Fruit fly (Drosophila melanogaster) whole organism, wandering third instar larva: Measurements from ENCODE around the gene janA.

ENCODE experiments used
- Abd-B ChIP-seq: fragments of >200 bp; optimal IDR thresholded peaks from 2 replicates; lab custom pipeline; 2017; ENCODE audit warnings: missing biosample characterization, missing genetic modification characterization
- CG32264 ChIP-seq: fragments of 200-800 bp; sonication (Bioruptor generic); optimal IDR thresholded peaks from 2 replicates; lab custom pipeline; 2016; ENCODE audit warnings: missing biosample characterization, missing genetic modification characterization
- CG9705 ChIP-seq: fragments of 200-800 bp; sonication (Bioruptor generic); optimal IDR thresholded peaks from 2 replicates; lab custom pipeline; 2018; ENCODE audit warnings: missing biosample characterization, mild to moderate bottlenecking, missing genetic modification characterization
- CrebA ChIP-seq: fragments of 200-800 bp; sonication (Bioruptor generic); optimal IDR thresholded peaks from 2 replicates; lab custom pipeline; 2016; ENCODE audit warnings: missing biosample characterization, mild to moderate bottlenecking, missing genetic modification characterization, borderline replicate concordance
- Dif ChIP-seq: fragments of 200-275, 200-300 bp; sonication (Bioruptor generic); optimal IDR thresholded peaks from 2 replicates; lab custom pipeline; 2018; ENCODE audit warnings: missing biosample characterization, missing genetic modification characterization; ENCODE audit not compliant: partially characterized antibody
- GATAd ChIP-seq: sonication (Bioruptor generic); optimal IDR thresholded peaks from 2 replicates; lab custom pipeline; 2016; ENCODE audit warnings: missing biosample characterization, missing genetic modification characterization
- HLH106 ChIP-seq: fragments of 200-800 bp; optimal IDR thresholded peaks from 3 replicates; lab custom pipeline; 2019; ENCODE audit warnings: missing biosample characterization, mild to moderate bottlenecking, missing genetic modification characterization, moderate library complexity
- Hnf4 ChIP-seq: fragments of 200-800 bp; sonication (Bioruptor generic); optimal IDR thresholded peaks from 2 replicates; lab custom pipeline; 2016; ENCODE audit warnings: missing biosample characterization, mild to moderate bottlenecking, missing genetic modification characterization
- Hr83 ChIP-seq: fragments of 200-300 bp; sonication (Bioruptor generic); optimal IDR thresholded peaks from 2 replicates; lab custom pipeline; 2016; ENCODE audit warnings: missing biosample characterization, mild to moderate bottlenecking, missing genetic modification characterization, moderate library complexity; ENCODE audit not compliant: poor library complexity, severe bottlenecking
- Jra ChIP-seq: sonication (Bioruptor generic); optimal IDR thresholded peaks from 2 replicates; lab custom pipeline; 2016; ENCODE audit warnings: missing biosample characterization, missing genetic modification characterization
- Mio ChIP-seq: sonication (Bioruptor generic); optimal IDR thresholded peaks from 2 replicates; lab custom pipeline; 2016; ENCODE audit warnings: missing biosample characterization, missing genetic modification characterization
- Myc ChIP-seq: fragments of >200 bp; optimal IDR thresholded peaks from 2 replicates; lab custom pipeline; 2017
- N ChIP-seq: fragments of >200 bp; optimal IDR thresholded peaks from 2 replicates; lab custom pipeline; 2018; ENCODE audit warnings: missing biosample characterization, missing external identifiers, missing genetic modification characterization
- OdsH ChIP-seq: fragments of 200-800 bp; sonication (Bioruptor generic); optimal IDR thresholded peaks from 2 replicates; lab custom pipeline; 2016; ENCODE audit warnings: missing biosample characterization, mild to moderate bottlenecking, missing genetic modification characterization
- Rel ChIP-seq, 2 experiments: fragments of 200-800 bp; sonication (Bioruptor generic) in 1 of 2; optimal IDR thresholded peaks; 2 replicates in 1 of 2; 3 replicates in 1 of 2; lab custom pipeline; 2016 to 2019; ENCODE audit warnings: mild to moderate bottlenecking in 2 of 2, missing biosample characterization in 2 of 2, missing genetic modification characterization in 2 of 2, moderate library complexity in 1 of 2
- Sp1 ChIP-seq: fragments of 200-800 bp; sonication (Bioruptor generic); optimal IDR thresholded peaks from 3 replicates; lab custom pipeline; 2019; ENCODE audit warnings: missing biosample characterization, mild to moderate bottlenecking, missing genetic modification characterization, moderate library complexity
- Vsx2 ChIP-seq: fragments of 200-300, 225-300 bp; sonication (Bioruptor generic); optimal IDR thresholded peaks from 2 replicates; lab custom pipeline; 2018; ENCODE audit warnings: missing biosample characterization, missing genetic modification characterization; ENCODE audit not compliant: partially characterized antibody
- br ChIP-seq: fragments of 200-800 bp; sonication (Bioruptor generic); optimal IDR thresholded peaks from 2 replicates; lab custom pipeline; 2016; ENCODE audit warnings: missing biosample characterization, missing genetic modification characterization
- brk ChIP-seq: fragments of 200-800 bp; sonication (Bioruptor generic); optimal IDR thresholded peaks from 2 replicates; lab custom pipeline; 2016; ENCODE audit warnings: missing biosample characterization, mild to moderate bottlenecking, missing genetic modification characterization
- dl ChIP-seq, 2 experiments: fragments of 175-275, 200-275 bp in 1 of 2; fragments of 200-275 bp in 1 of 2; sonication (Bioruptor generic); optimal IDR thresholded peaks; lab custom pipeline; 2018; ENCODE audit warnings: mild to moderate bottlenecking in 2 of 2, missing biosample characterization in 2 of 2, missing genetic modification characterization in 2 of 2, moderate library complexity in 2 of 2; ENCODE audit not compliant: partially characterized antibody in 2 of 2, insufficient read depth in 1 of 2
- dmrt93B ChIP-seq: fragments of 200-800 bp; sonication (Bioruptor generic); optimal IDR thresholded peaks from 2 replicates; lab custom pipeline; 2018; ENCODE audit warnings: missing biosample characterization, mild to moderate bottlenecking, missing genetic modification characterization
- dsf ChIP-seq: sonication (Bioruptor generic); optimal IDR thresholded peaks from 2 replicates; lab custom pipeline; 2016; ENCODE audit warnings: missing biosample characterization, missing genetic modification characterization, borderline replicate concordance
- ey ChIP-seq: fragments of 200-800 bp; sonication (Bioruptor generic); optimal IDR thresholded peaks from 2 replicates; lab custom pipeline; 2016; ENCODE audit warnings: missing biosample characterization, missing genetic modification characterization
- foxo ChIP-seq, 2 experiments: fragments of 200-800 bp; sonication (Bioruptor generic); optimal IDR thresholded peaks; 2 replicates in 1 of 2; 3 replicates in 1 of 2; lab custom pipeline; 2016 to 2017; ENCODE audit warnings: missing biosample characterization in 2 of 2, missing genetic modification characterization in 2 of 2
- h ChIP-seq: fragments of 200-800 bp; sonication (Bioruptor generic); optimal IDR thresholded peaks from 3 replicates; lab custom pipeline; 2016; ENCODE audit warnings: missing biosample characterization, mild to moderate bottlenecking, missing genetic modification characterization
- jim ChIP-seq: fragments of 175-275, 200-325 bp; sonication (Bioruptor generic); optimal IDR thresholded peaks from 2 replicates; lab custom pipeline; 2016; ENCODE audit warnings: missing biosample characterization, mild to moderate bottlenecking, missing genetic modification characterization
- lola ChIP-seq: fragments of >200 bp; optimal IDR thresholded peaks from 2 replicates; lab custom pipeline; 2017; ENCODE audit warnings: missing biosample characterization, missing genetic modification characterization
- pan ChIP-seq: fragments of >200 bp; optimal IDR thresholded peaks from 2 replicates; lab custom pipeline; 2017
- psq ChIP-seq: fragments of 200-800 bp; sonication (Bioruptor generic); optimal IDR thresholded peaks from 3 replicates; lab custom pipeline; 2017; ENCODE audit warnings: missing biosample characterization, mild to moderate bottlenecking, missing genetic modification characterization, moderate library complexity
- rgr ChIP-seq: fragments of 200-800 bp; sonication (Bioruptor generic); optimal IDR thresholded peaks from 3 replicates; lab custom pipeline; 2016; ENCODE audit warnings: missing biosample characterization, mild to moderate bottlenecking, missing genetic modification characterization
- sage ChIP-seq: fragments of 200-800 bp; sonication (Bioruptor generic); optimal IDR thresholded peaks from 2 replicates; lab custom pipeline; 2016; ENCODE audit warnings: missing biosample characterization, mild to moderate bottlenecking, missing genetic modification characterization
- sv ChIP-seq: fragments of 200-800 bp; sonication (Bioruptor generic); optimal IDR thresholded peaks from 3 replicates; lab custom pipeline; 2016; ENCODE audit warnings: missing biosample characterization, missing genetic modification characterization
- usp ChIP-seq: fragments of >200 bp; optimal IDR thresholded peaks from 2 replicates; lab custom pipeline; 2017; ENCODE audit warnings: missing biosample characterization, missing genetic modification characterization

janA gene

dm6 chr3R:30012602-30013489 lies 26.5 kb downstream of the janA start (continued):
- no peak for TF ChIP-seq dl (GFP tag; optimal IDR thresholded peaks at IDR 0.05; lab: Kevin White, UChicago; ENCODE audit: insufficient read depth in 1 of 2, partially characterized antibody in 2 of 2)
- no peak for TF ChIP-seq Mio (GFP tag; lab: Kevin White, UChicago)
- TF ChIP-seq, all 38 proteins: peak for 8

- TF ChIP-seq ey = no peak
- TF ChIP-seq N = no peak
- TF ChIP-seq lola (GFP tag; lab: Kevin White, UChicago) = no peak
- no peak for TF ChIP-seq usp (GFP tag; lab: Kevin White, UChicago)
- TF ChIP-seq rgr (GFP tag; lab: Kevin White, UChicago) = no peak
- no peak for TF ChIP-seq Jra
- no peak for TF ChIP-seq Vsx2 (GFP tag; lab: Kevin White, UChicago)
- TF ChIP-seq, all 38 proteins: peak for 0
These were observed 30.2 kb downstream of the janA start, which contains the start of gene CG7912 for dm6 chr3R:30009173-30009572. Gene CG7912 (minus strand): TSS chr3R:30009189.

dm6 chr3R:30005332-30005979 lies 33.9 kb downstream of the janA start:
- no peak for TF ChIP-seq CrebA (GFP tag; lab: Kevin White, UChicago)
- TF ChIP-seq foxo (GFP tag; optimal IDR thresholded peaks at IDR 0.05; lab: Kevin White, UChicago) = peak in 1 of 2 experiments; percentile 2
- TF ChIP-seq, all 38 proteins: peak for 1

- TF ChIP-seq N (no peak), Abd-B (GFP tag; lab: Kevin White, UChicago) (no peak), Hnf4 (GFP tag; lab: Kevin White, UChicago) (no peak), sage (no peak), lola (GFP tag; lab: Kevin White, UChicago) (no peak), foxo (GFP tag; optimal IDR thresholded peaks at IDR 0.05; lab: Kevin White, UChicago) (peak in 1 of 2 experiments; percentile 18), dmrt93B (GFP tag; lab: Kevin White, UChicago) (no peak), usp (GFP tag; lab: Kevin White, UChicago) (no peak), Myc (peak; percentile 76), br (GFP tag; lab: Kevin White, UChicago) (peak; percentile 39), Jra (no peak), rgr (GFP tag; lab: Kevin White, UChicago) (peak; percentile 50), jim (GFP tag; lab: Kevin White, UChicago) (no peak), Sp1 (peak; percentile 37), HLH106 (tag; lab: Kevin White, UChicago) (peak; percentile 29), Hr83 (no peak), h (GFP tag; lab: Kevin White, UChicago) (peak; percentile 54), OdsH (GFP tag; lab: Kevin White, UChicago) (peak; percentile 0), Rel (GFP tag; optimal IDR thresholded peaks at IDR 0.05; lab: Kevin White, UChicago) (no peak), Rel (tag; optimal IDR thresholded peaks at IDR 0.05; lab: Kevin White, UChicago) (peak; percentile 36), psq (peak; percentile 25)
These were observed 34.7 kb downstream of the janA start, which contains the start of the genes Nlp and Nph for dm6 chr3R:30004648-30005047. Gene Nlp (plus strand): TSS chr3R:30004785. Gene Nph (minus strand): TSS chr3R:30004861.

- TF ChIP-seq Jra = no peak
- TF ChIP-seq Hnf4 (GFP tag; lab: Kevin White, UChicago) = no peak
- TF ChIP-seq br (GFP tag; lab: Kevin White, UChicago) = no peak
- TF ChIP-seq dsf (GFP tag; lab: Kevin White, UChicago) = no peak
- no peak for TF ChIP-seq brk (GFP tag; lab: Kevin White, UChicago)
- no peak for TF ChIP-seq pan
- no peak for TF ChIP-seq HLH106 (tag; lab: Kevin White, UChicago)
- no peak for TF ChIP-seq Hr83
- TF ChIP-seq CG9705 (GFP tag; lab: Kevin White, UChicago) = no peak
- no peak for TF ChIP-seq sage
- TF ChIP-seq foxo (GFP tag; optimal IDR thresholded peaks at IDR 0.05; lab: Kevin White, UChicago) = no peak
- TF ChIP-seq Vsx2 (GFP tag; lab: Kevin White, UChicago) = no peak
- no peak for TF ChIP-seq GATAd (GFP tag; lab: Kevin White, UChicago)
- TF ChIP-seq h (GFP tag; lab: Kevin White, UChicago) = no peak
- no peak for TF ChIP-seq Abd-B (GFP tag; lab: Kevin White, UChicago)
- no peak for TF ChIP-seq rgr (GFP tag; lab: Kevin White, UChicago)
- TF ChIP-seq sv (GFP tag; lab: Kevin White, UChicago) = no peak
- no peak for TF ChIP-seq CG32264
- no peak for TF ChIP-seq lola (GFP tag; lab: Kevin White, UChicago)
- TF ChIP-seq Dif = no peak
These were observed 39.0 kb downstream of the janA start, which contains the start of gene Tace for dm6 chr3R:30000286-30000685. Gene Tace (plus strand): TSS chr3R:30000530.
